Worm (Caenorhabditis elegans) whole organism, late embryonic: ENCODE measurements around the gene T21D9.2.

ENCODE experiments used
- C38D4.7 ChIP-seq: fragments of 200-800 bp; sonication (Bioruptor generic); optimal IDR thresholded peaks from 2 replicates; lab custom pipeline; 2018; ENCODE audit warnings: mild to moderate bottlenecking, missing genetic modification characterization, moderate library complexity, missing compliant biosample characterization
- K02D7.2 ChIP-seq: sonication (generic microtip); optimal IDR thresholded peaks from 2 replicates; lab custom pipeline; 2017; ENCODE audit warnings: mild to moderate bottlenecking, missing genetic modification characterization, missing compliant biosample characterization
- K09A11.1 ChIP-seq: sonication (generic microtip); optimal IDR thresholded peaks from 2 replicates; lab custom pipeline; 2017; ENCODE audit warnings: antibody characterized with exemption, mild to moderate bottlenecking, missing genetic modification characterization, missing compliant biosample characterization; ENCODE audit not compliant: insufficient read depth
- ama-1 ChIP-seq: fragments of 150-350 bp; optimal IDR thresholded peaks from 2 replicates; lab custom pipeline; 2014
- unc-42 ChIP-seq: sonication (generic microtip); optimal IDR thresholded peaks from 2 replicates; lab custom pipeline; 2016; ENCODE audit warnings: missing genotype, missing genetic modification characterization, missing compliant biosample characterization
- unc-86 ChIP-seq: sonication (generic microtip); optimal IDR thresholded peaks from 2 replicates; lab custom pipeline; 2016; ENCODE audit warnings: missing genetic modification characterization, missing compliant biosample characterization

ce11 chrX:2136937-2137336, 40.2 kb upstream of the T21D9.2 start:
- TF ChIP-seq C38D4.7 (GFP tag; lab: Kevin White, UChicago) (no peak), ama-1 (lab: Kevin White, UChicago) (no peak), K02D7.2 (no peak), K09A11.1 (tag; lab: Kevin White, UChicago) (no peak), unc-86 (no peak), unc-42 (tag; lab: Kevin White, UChicago) (peak; percentile 45)
